Worm (Caenorhabditis elegans) whole organism, L2 larva: ENCODE data around the gene msp-32.

ENCODE experiments used
- nhr-11 ChIP-seq: fragments of 150-350 bp; optimal IDR thresholded peaks from 2 replicates; lab custom pipeline; 2014; ENCODE audit warnings: missing biosample characterization, missing genetic modification characterization
- nhr-77 ChIP-seq: fragments of 150-350 bp; optimal IDR thresholded peaks from 2 replicates; lab custom pipeline; 2014; ENCODE audit warnings: missing biosample characterization, missing genetic modification characterization

- no peak for TF ChIP-seq nhr-11
- TF ChIP-seq nhr-77, result no peak
These were observed 40.7 kb upstream of the msp-32 start, which contains the start of gene F11G11.5 for ce11 chrII:4857873-4858364.
